Worm (Caenorhabditis elegans): Measurements from ENCODE around the gene tbc-6.
A peak's percentile ranks its signal among the peaks of the same experiment; 100 is the strongest.

tbc-6 gene

DNA sequence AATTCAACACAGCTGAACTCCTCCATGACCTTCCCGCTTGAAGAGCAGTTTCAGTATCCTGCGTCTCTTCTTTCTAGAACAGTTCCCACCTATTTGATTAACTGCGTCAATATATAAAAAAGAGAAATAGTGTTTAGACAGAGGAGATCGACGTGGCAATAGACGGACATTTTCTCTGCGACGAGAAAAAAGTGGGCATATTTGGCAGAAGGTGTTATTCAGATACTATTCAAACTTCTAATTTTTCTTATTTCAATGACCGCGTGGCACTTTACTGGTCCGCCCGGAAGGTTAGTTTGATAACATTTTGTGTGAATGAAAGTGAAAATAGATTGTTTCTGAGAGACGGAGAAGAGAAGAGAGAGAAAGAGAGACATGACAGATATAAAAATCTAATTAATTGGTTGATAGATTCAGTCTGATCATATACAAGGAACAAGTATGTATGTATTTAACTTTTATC lies at the start of gene tbc-6 (continued):
- TF ChIP-seq ceh-28 (tag; optimal IDR thresholded peaks at IDR 0.05): no peak
- no peak for TF ChIP-seq egl-27 (tag; optimal IDR thresholded peaks at IDR 0.05)

DNA sequence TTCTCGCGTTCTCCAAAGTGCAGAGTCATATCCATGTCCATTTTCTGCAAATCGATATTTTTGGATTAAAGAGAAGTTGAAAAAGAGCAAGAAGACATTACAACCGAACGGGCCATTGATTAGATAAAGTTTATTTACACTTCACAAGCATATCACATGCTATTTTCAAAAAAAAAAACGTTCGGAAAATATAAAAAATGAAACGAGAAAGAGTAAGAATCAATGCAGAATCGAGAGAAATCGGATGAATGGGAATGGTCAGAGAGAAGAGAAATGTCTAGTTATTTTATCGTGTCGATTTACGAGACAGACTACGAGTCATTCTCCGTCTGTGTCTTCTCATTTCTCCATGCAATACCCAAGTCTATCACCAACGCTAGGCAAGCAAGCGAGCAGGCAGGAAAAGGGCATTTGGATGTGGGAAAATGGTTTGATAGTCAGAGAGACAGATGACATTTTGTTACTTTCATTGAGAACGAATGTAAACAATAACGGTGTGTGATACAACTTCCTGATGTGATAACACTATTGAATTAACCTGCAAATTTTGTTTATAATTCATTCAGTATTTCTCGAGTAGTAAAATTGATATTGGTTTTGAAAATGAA lies 47.7 kb upstream of the tbc-6 start, which contains the start of gene F31E8.4:
F31E8.4 (minus strand) TSS at position 51 of the 608 bp plus-strand sequence.
- TF ChIP-seq lin-1 (GFP tag; IDR thresholded peaks at IDR 0.05) (no peak), pqm-1 (tag; optimal IDR thresholded peaks at IDR 0.05) (peak; percentile 81), egl-27 (tag; optimal IDR thresholded peaks at IDR 0.05) (no peak), hlh-30 (tag; optimal IDR thresholded peaks at IDR 0.05; ENCODE audit: insufficient read depth) (peak; percentile 24), ceh-82 (tag; optimal IDR thresholded peaks at IDR 0.05) (no peak), fos-1 (tag; optimal IDR thresholded peaks at IDR 0.05) (no peak), ceh-62 (tag; optimal IDR thresholded peaks at IDR 0.05) (no peak), lin-15B (tag; optimal IDR thresholded peaks at IDR 0.05) (no peak), mes-2 (tag; optimal IDR thresholded peaks at IDR 0.05; ENCODE audit: poor library complexity, severe bottlenecking) (peak; percentile 42), nhr-10 (tag; optimal IDR thresholded peaks at IDR 0.05) (no peak), skn-1 (tag; optimal IDR thresholded peaks at IDR 0.05) (no peak), D1046.2 (GFP tag; IDR thresholded peaks at IDR 0.05) (no peak), Y105C5A.15 (GFP tag; IDR thresholded peaks at IDR 0.05) (no peak), madf-9 (GFP tag; conservative IDR thresholded peaks at IDR 0.05) (no peak), nhr-6 (tag; optimal IDR thresholded peaks at IDR 0.05) (peak; percentile 1), unc-62 (GFP tag; optimal IDR thresholded peaks at IDR 0.05 in 1 of 2) (peak in 1 of 2 experiments; percentile 88), unc-62 (tag; optimal IDR thresholded peaks at IDR 0.05) (no peak), unc-130 (GFP tag; optimal IDR thresholded peaks at IDR 0.05) (no peak), zag-1 (tag; optimal IDR thresholded peaks at IDR 0.05) (no peak), mdl-1 (tag; optimal IDR thresholded peaks at IDR 0.05) (peak in 1 of 2 experiments; percentile 15), R02D3.7 (tag; optimal IDR thresholded peaks at IDR 0.05) (peak; percentile 34), cey-2 (tag; optimal IDR thresholded peaks at IDR 0.05; ENCODE audit: borderline replicate concordance, insufficient read depth) (no peak), lin-39 (tag; optimal IDR thresholded peaks at IDR 0.05) (no peak), snpc-4 (tag; optimal IDR thresholded peaks at IDR 0.05) (no peak), F37D6.2 (tag; optimal IDR thresholded peaks at IDR 0.05) (no peak), php-3 (GFP tag; IDR thresholded peaks at IDR 0.05) (peak; percentile 49; the same call in 1 of the 2 replicates), nhr-28 (tag; optimal IDR thresholded peaks at IDR 0.05) (peak; percentile 88), zip-2 (tag; optimal IDR thresholded peaks at IDR 0.05) (no peak), set-16 (GFP tag; IDR thresholded peaks at IDR 0.05) (no peak), nhr-77 (tag; optimal IDR thresholded peaks at IDR 0.05) (peak; percentile 53), ceh-44 (GFP tag; IDR thresholded peaks at IDR 0.05) (no peak), hlh-11 (tag; optimal IDR thresholded peaks at IDR 0.05) (peak; percentile 61), T26A8.4 (GFP tag; IDR thresholded peaks at IDR 0.05) (no peak), dmd-6 (GFP tag; IDR thresholded peaks at IDR 0.05) (peak; percentile 52), F44E2.7 (GFP tag; IDR thresholded peaks at IDR 0.05) (no peak), nhr-11 (tag; optimal IDR thresholded peaks at IDR 0.05) (no peak), ctbp-1 (GFP tag; IDR thresholded peaks at IDR 0.05) (no peak), zfp-3 (GFP tag; conservative IDR thresholded peaks at IDR 0.05) (no peak), F26F4.8 (GFP tag; conservative IDR thresholded peaks at IDR 0.05) (no peak), tra-1 (GFP tag; IDR thresholded peaks at IDR 0.05) (0 out of 2 replicates have a peak, but pooled peaks have one; percentile 18), F49E8.2 (tag; optimal IDR thresholded peaks at IDR 0.05; ENCODE audit: borderline replicate concordance) (no peak), daf-16 (GFP tag; optimal IDR thresholded peaks at IDR 0.05) (no peak), daf-16 (tag; optimal IDR thresholded peaks at IDR 0.05) (peak; percentile 85)

Data from whole organism, L4 larva.